Comparison of ENCODE assay signal across 2 fruit fly cellular contexts in genomic region chr2L:6494405-6494816, dm6.
TF ChIP-seq lines count a peak whose summit lies in the region.

Gene CG9547 (minus strand): TSS chr2L:6494532.

TF ChIP-seq in whole organism, embryonic, 481 proteins besides CTCF, POLR2A, EP300 and RAD21 (continued from another document and continues in another):
- TF ChIP-seq CG4707 (GFP tag; optimal IDR thresholded peaks at IDR 0.05; lab: Kevin White, UChicago) (no peak), sob (GFP tag; IDR thresholded peaks at IDR 0.05; lab: Robert Waterston, UW) (no peak; the same call in 1 of the 2 replicates), cas (GFP tag; IDR thresholded peaks at IDR 0.05; lab: Robert Waterston, UW) (no peak), Lhr (GFP tag; optimal IDR thresholded peaks at IDR 0.05; lab: Kevin White, UChicago) (no peak), BtbVII (GFP tag; optimal IDR thresholded peaks at IDR 0.05; lab: Kevin White, UChicago) (peak; percentile 53), C15 (GFP tag; IDR thresholded peaks at IDR 0.05; lab: Robert Waterston, UW) (no peak), D19A (tag; optimal IDR thresholded peaks at IDR 0.05; lab: Kevin White, UChicago) (no peak), her (GFP tag; optimal IDR thresholded peaks at IDR 0.05; lab: Kevin White, UChicago) (peak; percentile 3), Mad (GFP tag; optimal IDR thresholded peaks at IDR 0.05; lab: Kevin White, UChicago) (no peak), vvl (GFP tag; IDR thresholded peaks at IDR 0.05; lab: Robert Waterston, UW) (peak; percentile 22; the same call in 1 of the 2 replicates), aop (GFP tag; IDR thresholded peaks at IDR 0.05; lab: Robert Waterston, UW) (no peak), sens-2 (GFP tag; IDR thresholded peaks at IDR 0.05; lab: Robert Waterston, UW) (no peak), CG6272 (GFP tag; IDR thresholded peaks at IDR 0.05; lab: Robert Waterston, UW) (no peak), disco-r (GFP tag; optimal IDR thresholded peaks at IDR 0.05; lab: Kevin White, UChicago) (no peak), CG6254 (GFP tag; optimal IDR thresholded peaks at IDR 0.05; lab: Kevin White, UChicago) (no peak), rib (GFP tag; IDR thresholded peaks at IDR 0.05; lab: Robert Waterston, UW) (peak; percentile 80; the same call in 1 of the 2 replicates), CG2889 (GFP tag; IDR thresholded peaks at IDR 0.05; lab: Robert Waterston, UW) (no peak), CG12769 (tag; optimal IDR thresholded peaks at IDR 0.05; lab: Kevin White, UChicago) (no peak), maf-S (GFP tag; optimal IDR thresholded peaks at IDR 0.05; lab: Kevin White, UChicago) (no peak), nmo (GFP tag; optimal IDR thresholded peaks at IDR 0.05; lab: Kevin White, UChicago) (no peak), CG13424 (tag; optimal IDR thresholded peaks at IDR 0.05; lab: Kevin White, UChicago) (no peak), Stat92E (GFP tag; optimal IDR thresholded peaks at IDR 0.05; lab: Kevin White, UChicago) (no peak), CG14965 (GFP tag; optimal IDR thresholded peaks at IDR 0.05; lab: Kevin White, UChicago; ENCODE audit: borderline replicate concordance) (no peak), trem (tag; optimal IDR thresholded peaks at IDR 0.05; lab: Kevin White, UChicago) (no peak), Dek (tag; optimal IDR thresholded peaks at IDR 0.05; lab: Kevin White, UChicago) (no peak), CG30431 (GFP tag; optimal IDR thresholded peaks at IDR 0.05; lab: Kevin White, UChicago) (no peak), nau (GFP tag; optimal IDR thresholded peaks at IDR 0.05; lab: Kevin White, UChicago) (peak; percentile 21), CG8478 (optimal IDR thresholded peaks at IDR 0.05; lab: Kevin White, UChicago) (no peak), Hsf (GFP tag; optimal IDR thresholded peaks at IDR 0.05; lab: Kevin White, UChicago) (no peak), HmgD (GFP tag; optimal IDR thresholded peaks at IDR 0.05; lab: Kevin White, UChicago) (no peak), CG12299 (tag; optimal IDR thresholded peaks at IDR 0.05; lab: Kevin White, UChicago) (peak; percentile 24), Jarid2 (GFP tag; optimal IDR thresholded peaks at IDR 0.05; lab: Kevin White, UChicago) (peak; percentile 84), pho (GFP tag; optimal IDR thresholded peaks at IDR 0.05; lab: Kevin White, UChicago) (no peak), jing (GFP tag; optimal IDR thresholded peaks at IDR 0.05; lab: Kevin White, UChicago) (no peak), org-1 (GFP tag; optimal IDR thresholded peaks at IDR 0.05; lab: Kevin White, UChicago) (no peak), CG17186 (GFP tag; optimal IDR thresholded peaks at IDR 0.05; lab: Kevin White, UChicago) (no peak), CG2678 (tag; optimal IDR thresholded peaks at IDR 0.05; lab: Kevin White, UChicago) (peak; percentile 15), Hr78 (GFP tag; optimal IDR thresholded peaks at IDR 0.05; lab: Kevin White, UChicago) (peak in 1 of 2 experiments; percentile 60), fd96Cb (tag; optimal IDR thresholded peaks at IDR 0.05; lab: Kevin White, UChicago) (no peak), lilli (GFP tag; optimal IDR thresholded peaks at IDR 0.05; lab: Kevin White, UChicago) (no peak), lab (GFP tag; optimal IDR thresholded peaks at IDR 0.05; lab: Kevin White, UChicago) (peak; percentile 54), CG10321 (GFP tag; IDR thresholded peaks at IDR 0.05; lab: Robert Waterston, UW) (no peak), CG7963 (GFP tag; IDR thresholded peaks at IDR 0.05; lab: Robert Waterston, UW; ENCODE audit: partially characterized antibody) (no peak), hth (optimal IDR thresholded peaks at IDR 0.05; lab: Kevin White, UChicago) (no peak), phol (tag; optimal IDR thresholded peaks at IDR 0.05; lab: Kevin White, UChicago) (no peak), Fer1 (GFP tag; optimal IDR thresholded peaks at IDR 0.05; lab: Kevin White, UChicago) (peak; percentile 69), CG17568 (GFP tag; optimal IDR thresholded peaks at IDR 0.05; lab: Kevin White, UChicago) (no peak), vnd (GFP tag; IDR thresholded peaks at IDR 0.05; lab: Robert Waterston, UW; ENCODE audit: partially characterized antibody) (no peak), dm (GFP tag; optimal IDR thresholded peaks at IDR 0.05; lab: Kevin White, UChicago) (no peak), CoRest (tag; optimal IDR thresholded peaks at IDR 0.05; lab: Kevin White, UChicago) (no peak), Nf-YB (GFP tag; optimal IDR thresholded peaks at IDR 0.05; lab: Kevin White, UChicago) (no peak), CG6765 (GFP tag; optimal IDR thresholded peaks at IDR 0.05; lab: Kevin White, UChicago) (peak; percentile 68), jumu (GFP tag; optimal IDR thresholded peaks at IDR 0.05; lab: Kevin White, UChicago) (no peak), CG17829 (tag; optimal IDR thresholded peaks at IDR 0.05; lab: Kevin White, UChicago) (peak; percentile 1), CG11247 (GFP tag; IDR thresholded peaks at IDR 0.05; lab: Robert Waterston, UW) (no peak), CG4282 (GFP tag; optimal IDR thresholded peaks at IDR 0.05; lab: Kevin White, UChicago) (no peak), Side (GFP tag; optimal IDR thresholded peaks at IDR 0.05; lab: Kevin White, UChicago) (no peak), zen2 (GFP tag; IDR thresholded peaks at IDR 0.05; lab: Robert Waterston, UW; ENCODE audit: partially characterized antibody) (peak; percentile 49; the same call in 2 of the 3 replicates), Pdp1 (GFP tag; optimal IDR thresholded peaks at IDR 0.05; lab: Kevin White, UChicago) (peak in 1 of 2 experiments; percentile 80), Oaz (GFP tag; IDR thresholded peaks at IDR 0.05; lab: Robert Waterston, UW) (no peak), CG13287 (GFP tag; IDR thresholded peaks at IDR 0.05; lab: Robert Waterston, UW; ENCODE audit: partially characterized antibody) (peak; percentile 60), Antp (GFP tag; optimal IDR thresholded peaks at IDR 0.05; lab: Kevin White, UChicago) (no peak), Lim3 (GFP tag; IDR thresholded peaks at IDR 0.05; lab: Robert Waterston, UW) (no peak), NFAT (GFP tag; IDR thresholded peaks at IDR 0.05; lab: Robert Waterston, UW) (peak; percentile 22; the same call in 1 of the 2 replicates), Aef1 (GFP tag; IDR thresholded peaks at IDR 0.05; lab: Robert Waterston, UW) (no peak), Opbp (GFP tag; IDR thresholded peaks at IDR 0.05; lab: Robert Waterston, UW; ENCODE audit: partially characterized antibody) (no peak), fu2 (GFP tag; optimal IDR thresholded peaks at IDR 0.05; lab: Kevin White, UChicago) (no peak), yki (optimal IDR thresholded peaks at IDR 0.05; lab: Kevin White, UChicago) (no peak)

TF ChIP-seq in whole organism, prepupa, 60 proteins besides CTCF, POLR2A, EP300 and RAD21 (continued from another document):
- TF ChIP-seq CG11762 (GFP tag; optimal IDR thresholded peaks at IDR 0.05; lab: Kevin White, UChicago; ENCODE audit: insufficient read depth): no peak
- no peak for TF ChIP-seq salr (GFP tag; optimal IDR thresholded peaks at IDR 0.05; lab: Kevin White, UChicago)
- TF ChIP-seq CG10631 (GFP tag; optimal IDR thresholded peaks at IDR 0.05; lab: Kevin White, UChicago): no peak
- TF ChIP-seq Eip78C (GFP tag; lab: Kevin White, UChicago): peak; percentile 53
- peak; percentile 80 for TF ChIP-seq dsx (GFP tag; optimal IDR thresholded peaks at IDR 0.05; lab: Kevin White, UChicago; ENCODE audit: poor library complexity, severe bottlenecking)
- TF ChIP-seq Smox (GFP tag; optimal IDR thresholded peaks at IDR 0.05; lab: Kevin White, UChicago): no peak
- no peak for TF ChIP-seq Eip75B (GFP tag; optimal IDR thresholded peaks at IDR 0.05; lab: Kevin White, UChicago)
